Worm (Caenorhabditis elegans): Measurements from ENCODE around the gene gyf-1.

gyf-1 gene

DNA sequence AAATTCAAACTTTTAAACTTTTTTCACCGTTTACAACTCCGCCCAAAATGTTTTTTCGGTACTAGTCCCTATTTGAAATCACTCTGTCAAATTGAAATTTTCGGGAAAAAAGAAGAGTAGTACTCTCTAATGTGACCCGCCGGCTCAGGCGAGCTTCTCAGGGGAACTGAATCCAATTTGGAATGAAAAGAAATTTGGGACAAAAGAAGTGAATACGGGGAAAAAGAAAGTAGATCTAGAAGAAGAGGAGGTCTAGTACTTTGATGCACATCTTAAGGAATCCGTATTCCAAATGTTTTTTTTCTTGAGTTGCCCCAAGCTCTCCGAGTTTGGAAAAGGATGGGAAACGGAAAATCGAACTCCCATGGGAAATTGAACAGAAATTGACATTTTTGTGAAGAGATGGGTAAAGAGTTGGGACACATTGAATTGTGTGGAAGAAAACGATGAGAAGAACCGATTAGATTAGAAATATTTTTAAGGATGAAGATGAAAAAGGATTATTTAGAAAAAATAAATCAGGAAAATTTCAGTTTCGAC lies 22.6 kb downstream of the gyf-1 start:
- TF ChIP-seq mab-9 (GFP tag; IDR thresholded peaks at IDR 0.05) (no peak), tbx-2 (tag; optimal IDR thresholded peaks at IDR 0.05) (peak; percentile 21), lin-14 (GFP tag; optimal IDR thresholded peaks at IDR 0.05) (peak; percentile 64), fkh-10 (GFP tag; optimal IDR thresholded peaks at IDR 0.05) (peak; percentile 39)

- TF ChIP-seq ceh-90 (tag; optimal IDR thresholded peaks at IDR 0.05): no peak
- TF ChIP-seq blmp-1 (tag; optimal IDR thresholded peaks at IDR 0.05): peak; percentile 61
- peak; percentile 28 for TF ChIP-seq snu-23 (GFP tag; optimal IDR thresholded peaks at IDR 0.05)
- TF ChIP-seq nhr-71 (tag; optimal IDR thresholded peaks at IDR 0.05): peak; percentile 74
- TF ChIP-seq lin-13 (GFP tag; optimal IDR thresholded peaks at IDR 0.05): peak; percentile 3
- peak in 1 of 2 experiments; percentile 33 for TF ChIP-seq lsy-2 (tag; optimal IDR thresholded peaks at IDR 0.05)
- TF ChIP-seq nhr-19 (GFP tag; conservative IDR thresholded peaks at IDR 0.05): peak; percentile 40; the same call in 1 of the 2 replicates
- TF ChIP-seq fos-1 (tag; optimal IDR thresholded peaks at IDR 0.05): no peak
- TF ChIP-seq dsc-1 (tag; optimal IDR thresholded peaks at IDR 0.05): peak; percentile 61
- TF ChIP-seq swsn-7 (tag; optimal IDR thresholded peaks at IDR 0.05): peak; percentile 20
- peak; percentile 3 for TF ChIP-seq nhr-20 (tag; optimal IDR thresholded peaks at IDR 0.05)
- TF ChIP-seq irx-1 (tag; optimal IDR thresholded peaks at IDR 0.05): peak; percentile 5
- peak; percentile 5 for TF ChIP-seq unc-86 (tag; optimal IDR thresholded peaks at IDR 0.05)
- peak; percentile 24 for TF ChIP-seq nhr-47 (tag; optimal IDR thresholded peaks at IDR 0.05)
- TF ChIP-seq ceh-82 (tag; optimal IDR thresholded peaks at IDR 0.05): peak in 1 of 3 experiments; percentile 1
- TF ChIP-seq unc-130 (tag; optimal IDR thresholded peaks at IDR 0.05): peak; percentile 50
- no peak for TF ChIP-seq nhr-12 (tag; optimal IDR thresholded peaks at IDR 0.05)
- TF ChIP-seq rnt-1 (tag; optimal IDR thresholded peaks at IDR 0.05): peak; percentile 85
- no peak for TF ChIP-seq hpl-2 (GFP tag; optimal IDR thresholded peaks at IDR 0.05)
- no peak for TF ChIP-seq fkh-10 (GFP tag; optimal IDR thresholded peaks at IDR 0.05)
- peak; percentile 15 for TF ChIP-seq vab-15 (tag; optimal IDR thresholded peaks at IDR 0.05)
- TF ChIP-seq efl-1 (optimal IDR thresholded peaks at IDR 0.05): peak in 1 of 2 experiments; percentile 11
- peak in 1 of 2 experiments; percentile 59 for TF ChIP-seq efl-1 (GFP tag; optimal IDR thresholded peaks at IDR 0.05 in 1 of 2)
- TF ChIP-seq tbx-2 (tag; optimal IDR thresholded peaks at IDR 0.05): peak; percentile 49
- peak; percentile 92 for TF ChIP-seq lin-14 (GFP tag; optimal IDR thresholded peaks at IDR 0.05)
- TF ChIP-seq lin-35 (GFP tag; optimal IDR thresholded peaks at IDR 0.05): peak in 1 of 2 experiments; percentile 2
- TF ChIP-seq hlh-4 (tag; optimal IDR thresholded peaks at IDR 0.05): no peak
- TF ChIP-seq lin-39 (tag; optimal IDR thresholded peaks at IDR 0.05): peak; percentile 85
Observed at ce11 chrII:6707496-6708260, 23.6 kb downstream of the gyf-1 start.

DNA sequence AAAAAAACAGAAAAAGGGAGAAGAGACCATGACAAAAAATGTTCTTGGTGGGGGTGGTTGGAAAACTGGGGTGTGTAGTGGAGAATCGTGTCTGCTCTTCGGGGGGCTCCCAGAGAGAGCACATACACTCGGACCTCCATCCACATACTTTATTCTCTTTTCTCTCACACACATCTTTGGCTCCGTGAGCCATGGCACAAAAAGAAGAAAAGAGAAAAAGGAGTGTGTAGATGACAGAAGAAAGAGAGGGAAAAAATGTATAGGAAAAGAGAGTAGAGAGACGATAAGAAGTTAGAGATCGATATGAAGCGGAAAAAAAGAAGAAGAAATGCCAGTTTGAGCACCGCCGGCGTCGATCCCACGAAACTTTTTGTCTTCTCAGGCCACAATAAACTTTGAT lies 24.9 kb downstream of the gyf-1 start:
- TF ChIP-seq nhr-77 (tag; optimal IDR thresholded peaks at IDR 0.05): no peak
- 0 out of 2 replicates have a peak, but pooled peaks have one; percentile 19 for TF ChIP-seq isw-1 (GFP tag; IDR thresholded peaks at IDR 0.05)
- TF ChIP-seq xbp-1 (tag; optimal IDR thresholded peaks at IDR 0.05): peak; percentile 14
- TF ChIP-seq fos-1 (tag; optimal IDR thresholded peaks at IDR 0.05): no peak
- no peak for TF ChIP-seq hpl-2 (GFP tag; optimal IDR thresholded peaks at IDR 0.05)
- TF ChIP-seq hlh-4 (tag; optimal IDR thresholded peaks at IDR 0.05): no peak
- TF ChIP-seq mep-1 (tag; optimal IDR thresholded peaks at IDR 0.05): peak; percentile 40
- no peak for TF ChIP-seq elt-2 (tag; optimal IDR thresholded peaks at IDR 0.05)
- no peak for TF ChIP-seq unc-130 (tag; optimal IDR thresholded peaks at IDR 0.05)
- no peak for TF ChIP-seq C04F5.9 (tag; optimal IDR thresholded peaks at IDR 0.05)
- no peak for TF ChIP-seq ets-5 (GFP tag; IDR thresholded peaks at IDR 0.05)
- no peak for TF ChIP-seq lir-3 (tag; optimal IDR thresholded peaks at IDR 0.05; ENCODE audit: poor library complexity)
- TF ChIP-seq rnt-1 (tag; optimal IDR thresholded peaks at IDR 0.05): peak; percentile 49
- peak; percentile 8 for TF ChIP-seq nhr-20 (tag; optimal IDR thresholded peaks at IDR 0.05)
- no peak for TF ChIP-seq ceh-8 (GFP tag; optimal IDR thresholded peaks at IDR 0.05)
- TF ChIP-seq ceh-82 (tag; optimal IDR thresholded peaks at IDR 0.05): peak in 2 of 3 experiments; percentile 33 to 57
- no peak for TF ChIP-seq unc-86 (tag; optimal IDR thresholded peaks at IDR 0.05)
- no peak for TF ChIP-seq alr-1 (tag; optimal IDR thresholded peaks at IDR 0.05; ENCODE audit: borderline replicate concordance)
- TF ChIP-seq pqm-1 (tag; optimal IDR thresholded peaks at IDR 0.05): no peak
- no peak for TF ChIP-seq nhr-84 (tag; optimal IDR thresholded peaks at IDR 0.05)
- no peak for TF ChIP-seq pax-3 (tag; optimal IDR thresholded peaks at IDR 0.05)
- TF ChIP-seq lin-35 (GFP tag; optimal IDR thresholded peaks at IDR 0.05): peak in 1 of 2 experiments; percentile 18
- TF ChIP-seq lsy-2 (tag; optimal IDR thresholded peaks at IDR 0.05): peak; percentile 9 to 66
- peak; percentile 14 for TF ChIP-seq dsc-1 (tag; optimal IDR thresholded peaks at IDR 0.05)
- TF ChIP-seq skn-1 (tag; optimal IDR thresholded peaks at IDR 0.05): no peak
- TF ChIP-seq lin-15B (tag; optimal IDR thresholded peaks at IDR 0.05): no peak
- no peak for TF ChIP-seq nhr-90 (tag; optimal IDR thresholded peaks at IDR 0.05; ENCODE audit: poor library complexity)
- peak; percentile 58 for TF ChIP-seq snu-23 (GFP tag; optimal IDR thresholded peaks at IDR 0.05)
- TF ChIP-seq elt-3 (tag; optimal IDR thresholded peaks at IDR 0.05): no peak

Measured in whole organism, L1 larva.